Fruit fly (Drosophila melanogaster): Measurements from ENCODE around the gene PpD6.

Gene PpD6

dm6 chr2L:3131641-3132040 is 22.2 kb downstream of the PpD6 start:
- TF ChIP-seq CG32006 (GFP tag; optimal IDR thresholded peaks at IDR 0.05), result no peak
- no peak for TF ChIP-seq Eip78C (GFP tag)
- no peak for TF ChIP-seq cyc (GFP tag; optimal IDR thresholded peaks at IDR 0.05)
- no peak for TF ChIP-seq Ets21C (GFP tag; optimal IDR thresholded peaks at IDR 0.05)
- no peak for TF ChIP-seq CG6808 (GFP tag; optimal IDR thresholded peaks at IDR 0.05)
- no peak for TF ChIP-seq fkh (GFP tag; optimal IDR thresholded peaks at IDR 0.05)
- TF ChIP-seq dac (GFP tag; optimal IDR thresholded peaks at IDR 0.05), result no peak

DNA sequence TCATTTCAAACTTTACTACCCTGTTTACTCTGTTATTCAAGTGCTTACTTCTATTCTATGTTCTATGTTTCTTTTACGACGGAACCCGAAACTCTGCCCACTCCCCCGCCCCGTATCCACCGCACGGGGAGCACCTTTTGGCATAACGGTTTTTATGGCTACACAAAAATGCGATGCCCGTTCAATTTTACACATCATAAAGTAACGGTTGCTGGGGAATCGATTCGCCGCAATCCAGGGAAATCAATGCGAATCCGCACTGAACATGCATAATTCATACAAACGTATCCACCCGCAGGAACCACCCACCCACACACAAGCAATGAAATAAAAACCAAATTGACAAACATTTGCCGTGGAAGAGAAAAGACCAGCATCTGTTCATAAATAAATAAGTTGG is 34.4 kb downstream of the PpD6 start:
- TF ChIP-seq Blimp-1 (GFP tag; optimal IDR thresholded peaks at IDR 0.05) (no peak), CG8119 (GFP tag; IDR thresholded peaks at IDR 0.05) (no peak), pdm3 (GFP tag; optimal IDR thresholded peaks at IDR 0.05) (no peak), Eip93F (GFP tag; optimal IDR thresholded peaks at IDR 0.05) (no peak), Ets21C (GFP tag; optimal IDR thresholded peaks at IDR 0.05) (no peak), net (GFP tag; optimal IDR thresholded peaks at IDR 0.05) (no peak), Gug (GFP tag; IDR thresholded peaks at IDR 0.05) (no peak), CG8319 (GFP tag; optimal IDR thresholded peaks at IDR 0.05) (no peak), OdsH (GFP tag; optimal IDR thresholded peaks at IDR 0.05) (no peak), CG4318 (GFP tag; optimal IDR thresholded peaks at IDR 0.05) (no peak), fd59A (GFP tag; optimal IDR thresholded peaks at IDR 0.05) (no peak), topi (GFP tag; optimal IDR thresholded peaks at IDR 0.05) (no peak)

DNA sequence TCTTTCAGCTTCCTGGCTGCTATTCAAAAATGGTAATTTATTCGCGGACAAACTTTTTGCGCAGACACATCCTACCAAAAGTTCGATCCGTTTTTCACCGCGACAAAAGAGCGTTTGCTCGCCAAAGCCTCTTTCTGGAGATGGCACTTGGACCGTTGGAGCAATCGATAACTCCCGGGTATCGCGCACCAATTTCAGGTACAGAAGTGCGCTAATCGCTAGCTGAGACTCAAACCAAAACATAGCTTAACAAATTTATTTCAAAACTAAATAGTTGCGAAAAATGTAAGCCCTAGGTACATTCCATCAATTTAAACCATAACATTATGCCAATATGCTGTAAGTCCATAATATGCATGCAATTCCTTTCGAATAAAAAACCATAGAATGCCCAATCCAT is 35.2 kb downstream of the PpD6 start, which contains the start of gene toc:
Gene toc, minus strand, starts transcription at position 78 of the 400 bp plus-strand sequence.
- TF ChIP-seq Blimp-1 (GFP tag; optimal IDR thresholded peaks at IDR 0.05) (no peak), eg (GFP tag; IDR thresholded peaks at IDR 0.05) (no peak), dsx (GFP tag; optimal IDR thresholded peaks at IDR 0.05; ENCODE audit: poor library complexity, severe bottlenecking) (peak; percentile 42), CG15336 (GFP tag; IDR thresholded peaks at IDR 0.05) (0 out of 2 replicates have a peak, but pooled peaks have one; percentile 8)

- TF ChIP-seq vri (GFP tag; optimal IDR thresholded peaks at IDR 0.05), result peak; percentile 54
- TF ChIP-seq Eip75B (GFP tag; optimal IDR thresholded peaks at IDR 0.05), result no peak
- TF ChIP-seq eg (GFP tag; IDR thresholded peaks at IDR 0.05), result no peak
- no peak for TF ChIP-seq Eip93F (GFP tag; optimal IDR thresholded peaks at IDR 0.05)
- no peak for TF ChIP-seq spab (GFP tag; optimal IDR thresholded peaks at IDR 0.05)
- no peak for TF ChIP-seq Met (GFP tag; optimal IDR thresholded peaks at IDR 0.05)
These were observed 36.0 kb downstream of the PpD6 start, which contains the start of gene ND-B14.5B for dm6 chr2L:3145470-3145869. ND-B14.5B (minus strand) TSS chr2L:3145848.

DNA sequence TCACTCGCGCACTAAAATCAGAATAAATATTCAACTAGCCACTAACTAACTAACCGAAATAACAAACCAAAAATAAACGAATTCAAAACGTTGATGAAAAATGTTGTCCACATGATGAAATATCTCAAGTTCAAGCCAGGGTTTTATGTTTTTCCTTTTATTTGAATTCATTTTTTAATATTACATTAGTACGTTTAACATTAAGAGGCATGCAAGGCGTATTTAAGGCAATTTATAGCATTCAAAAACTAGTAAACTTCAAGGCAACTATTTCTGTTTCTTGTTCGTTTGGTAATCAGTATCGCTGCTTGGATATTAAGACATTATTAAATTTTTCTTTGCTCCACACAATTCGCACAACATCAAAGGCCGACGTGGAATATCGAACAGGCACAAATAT is 36.4 kb downstream of the PpD6 start:
- no peak for TF ChIP-seq CG11762 (GFP tag; optimal IDR thresholded peaks at IDR 0.05; ENCODE audit: insufficient read depth)

DNA sequence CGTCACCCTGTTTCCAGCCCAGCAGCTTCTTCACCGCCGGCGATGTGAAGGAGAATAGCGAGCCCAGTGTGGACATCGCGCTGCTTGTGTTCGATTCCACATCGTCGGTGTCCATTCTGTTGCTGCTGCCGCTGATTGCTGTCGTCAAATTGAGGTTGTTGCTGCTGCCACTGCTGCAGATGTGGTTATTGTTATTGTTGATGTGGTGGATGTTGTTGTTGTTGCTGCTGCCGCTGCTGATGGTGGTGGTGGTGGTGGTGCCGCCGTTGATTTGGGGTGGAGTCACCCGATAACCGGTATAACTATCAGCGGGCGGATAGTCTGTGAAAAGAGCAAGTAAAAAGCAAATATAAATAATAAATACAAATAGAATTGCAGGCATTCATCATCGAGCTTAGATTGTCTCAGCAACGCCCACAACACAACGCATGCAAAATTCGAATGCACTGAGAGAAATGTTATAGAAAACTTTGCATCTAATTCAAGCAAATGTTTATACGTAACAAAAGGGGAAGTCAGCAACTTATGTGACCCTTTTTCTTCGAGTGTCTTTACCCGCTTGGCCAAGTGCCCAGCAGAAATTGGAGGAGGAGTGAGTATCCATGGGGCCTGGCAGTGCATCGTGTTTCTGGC is 39.6 kb downstream of the PpD6 start:
- TF ChIP-seq CG11294 (GFP tag; IDR thresholded peaks at IDR 0.05), result peak; percentile 51
- no peak for TF ChIP-seq salr (GFP tag; optimal IDR thresholded peaks at IDR 0.05)
- TF ChIP-seq CG10669 (GFP tag; optimal IDR thresholded peaks at IDR 0.05), result no peak
- no peak for TF ChIP-seq Blimp-1 (GFP tag; optimal IDR thresholded peaks at IDR 0.05)
- TF ChIP-seq OdsH (GFP tag; optimal IDR thresholded peaks at IDR 0.05), result peak; percentile 5
- peak; percentile 69; the same call in 2 of the 3 replicates for TF ChIP-seq CG8119 (GFP tag; IDR thresholded peaks at IDR 0.05)
- TF ChIP-seq CG15336 (GFP tag; IDR thresholded peaks at IDR 0.05), result peak; percentile 58
- TF ChIP-seq CG4318 (GFP tag; optimal IDR thresholded peaks at IDR 0.05), result peak; percentile 15
- no peak for TF ChIP-seq CG3919 (GFP tag; optimal IDR thresholded peaks at IDR 0.05)
- peak; percentile 69 for TF ChIP-seq CG32006 (GFP tag; optimal IDR thresholded peaks at IDR 0.05)
- TF ChIP-seq CG6792 (GFP tag; optimal IDR thresholded peaks at IDR 0.05), result no peak
- peak; percentile 48; the same call in 2 of the 3 replicates for TF ChIP-seq CG6163 (GFP tag; IDR thresholded peaks at IDR 0.05)
- TF ChIP-seq fd85E (GFP tag; optimal IDR thresholded peaks at IDR 0.05), result no peak
- TF ChIP-seq dac (GFP tag; optimal IDR thresholded peaks at IDR 0.05), result peak; percentile 8
- TF ChIP-seq Lpt (GFP tag; optimal IDR thresholded peaks at IDR 0.05), result peak; percentile 66
- peak; percentile 27 for TF ChIP-seq achi (GFP tag; optimal IDR thresholded peaks at IDR 0.05)
- no peak for TF ChIP-seq CG31627 (GFP tag; optimal IDR thresholded peaks at IDR 0.05)
- peak; percentile 80 for TF ChIP-seq eg (GFP tag; IDR thresholded peaks at IDR 0.05)
- TF ChIP-seq CG8632 (GFP tag; optimal IDR thresholded peaks at IDR 0.05), result no peak
- TF ChIP-seq vri (GFP tag; optimal IDR thresholded peaks at IDR 0.05), result no peak
- TF ChIP-seq Gug (GFP tag; IDR thresholded peaks at IDR 0.05), result peak; percentile 48; the same call in 1 of the 2 replicates
- TF ChIP-seq Sox15 (GFP tag; optimal IDR thresholded peaks at IDR 0.05), result no peak
- TF ChIP-seq fkh (GFP tag; optimal IDR thresholded peaks at IDR 0.05), result peak; percentile 8
- TF ChIP-seq ss (GFP tag; optimal IDR thresholded peaks at IDR 0.05), result no peak

All from whole organism, prepupa.